Worm (Caenorhabditis elegans) whole organism, L3 larva: Measurements from ENCODE around the gene ram-2.

Source experiments
- R02D3.7 ChIP-seq: fragments of 150-350 bp; optimal IDR thresholded peaks from 2 replicates; lab custom pipeline; 2014; ENCODE audit warnings: missing biosample characterization, missing genetic modification characterization
- ZK546.5 ChIP-seq: sonication (generic microtip); optimal IDR thresholded peaks from 2 replicates; lab custom pipeline; 2017; ENCODE audit warnings: missing biosample characterization, missing genetic modification characterization
- aly-2 ChIP-seq: fragments of 150-350 bp; optimal IDR thresholded peaks from 2 replicates; lab custom pipeline; 2014; ENCODE audit warnings: missing biosample characterization, missing genetic modification characterization
- ama-1 ChIP-seq: fragments of 150-350 bp; optimal IDR thresholded peaks from 2 replicates; lab custom pipeline; 2018
- daf-12 ChIP-seq: fragments of 150-350 bp; optimal IDR thresholded peaks from 2 replicates; lab custom pipeline; 2014; ENCODE audit warnings: missing biosample characterization, missing genetic modification reagents, missing genetic modification characterization
- lin-15B ChIP-seq: fragments of 150-350 bp; optimal IDR thresholded peaks from 2 replicates; lab custom pipeline; 2014; ENCODE audit warnings: missing biosample characterization, missing genetic modification characterization
- lin-39 ChIP-seq: fragments of 150-350 bp; optimal IDR thresholded peaks from 2 replicates; lab custom pipeline; 2018; ENCODE audit warnings: missing biosample characterization, missing genetic modification reagents, missing genetic modification characterization
- nhr-67 ChIP-seq: fragments of 150-350 bp; optimal IDR thresholded peaks from 2 replicates; lab custom pipeline; 2014; ENCODE audit warnings: missing biosample characterization, missing genetic modification characterization
- nhr-77 ChIP-seq: fragments of 150-350 bp; optimal IDR thresholded peaks from 2 replicates; lab custom pipeline; 2014; ENCODE audit warnings: missing biosample characterization, missing genetic modification characterization
- pha-4 ChIP-seq: fragments of 150-350 bp; optimal IDR thresholded peaks from 2 replicates; lab custom pipeline; 2014; ENCODE audit warnings: missing biosample characterization, missing genetic modification reagents, missing genetic modification characterization
- pqm-1 ChIP-seq: fragments of 150-350 bp; optimal IDR thresholded peaks from 2 replicates; lab custom pipeline; 2017; ENCODE audit warnings: missing biosample characterization, missing genetic modification characterization, inconsistent platforms
- snpc-4 ChIP-seq: fragments of 150-350 bp; optimal IDR thresholded peaks from 2 replicates; lab custom pipeline; 2014; ENCODE audit warnings: missing biosample characterization, missing genetic modification characterization
- ztf-11 ChIP-seq: fragments of 150-350 bp; optimal IDR thresholded peaks from 2 replicates; lab custom pipeline; 2014; ENCODE audit warnings: missing biosample characterization, missing genetic modification characterization
- ztf-4 ChIP-seq: fragments of 150-350 bp; optimal IDR thresholded peaks from 2 replicates; lab custom pipeline; 2014; ENCODE audit warnings: missing biosample characterization, missing genetic modification characterization

DNA sequence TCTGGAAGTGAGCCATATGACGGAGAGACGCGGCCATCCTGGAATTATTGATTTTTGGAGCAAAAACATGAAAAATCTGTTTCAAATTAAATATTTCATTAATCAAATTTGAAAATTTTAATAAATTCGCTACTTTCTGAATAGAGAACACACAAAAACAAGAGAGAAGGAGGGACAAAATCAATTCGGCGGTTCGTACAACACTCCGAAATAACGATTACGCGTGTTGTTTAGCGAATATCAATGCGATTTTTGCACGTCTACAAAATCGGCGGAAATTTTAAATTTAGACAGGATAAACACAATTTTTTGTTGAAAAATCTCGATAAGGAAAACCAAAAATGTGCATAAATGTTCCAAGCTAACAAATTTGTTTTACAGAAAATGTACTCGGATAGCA is 33.2 kb upstream of the ram-2 start, which contains the start of the genes sdhd-1 and ilkp-1:
- peak; percentile 57 for TF ChIP-seq lin-15B (tag; lab: Kevin White, UChicago)
- no peak for TF ChIP-seq nhr-77 (tag; lab: Kevin White, UChicago)
- no peak for TF ChIP-seq daf-12 (tag; lab: Kevin White, UChicago)
- no peak for TF ChIP-seq pqm-1
- no peak for TF ChIP-seq ztf-4 (tag; lab: Kevin White, UChicago)
- TF ChIP-seq nhr-67 (tag; lab: Kevin White, UChicago): no peak
- no peak for TF ChIP-seq pha-4 (tag; lab: Kevin White, UChicago)
- no peak for TF ChIP-seq aly-2 (tag; lab: Kevin White, UChicago)
- no peak for TF ChIP-seq ztf-11
- TF ChIP-seq ama-1: no peak
- TF ChIP-seq R02D3.7: no peak
- peak; percentile 3 for TF ChIP-seq snpc-4 (tag; lab: Kevin White, UChicago)
- TF ChIP-seq ZK546.5 (tag; lab: Kevin White, UChicago): no peak
- peak; percentile 42 for TF ChIP-seq lin-39
